Fruit fly (Drosophila melanogaster) whole organism: ENCODE results near the gene CG15144.

Source experiments
- Dll ChIP-seq: fragments of >200 bp; optimal IDR thresholded peaks from 2 replicates; lab custom pipeline; 2017
- EcR ChIP-seq, 2 experiments: fragments of >200 bp; optimal IDR thresholded peaks; 2 replicates each; lab custom pipeline; 2017; ENCODE audit warnings: missing biosample characterization in 2 of 2, missing genetic modification characterization in 2 of 2, missing genetic modification reagents in 2 of 2
- psq ChIP-seq: fragments of >200 bp; optimal IDR thresholded peaks from 2 replicates; lab custom pipeline; 2017

DNA sequence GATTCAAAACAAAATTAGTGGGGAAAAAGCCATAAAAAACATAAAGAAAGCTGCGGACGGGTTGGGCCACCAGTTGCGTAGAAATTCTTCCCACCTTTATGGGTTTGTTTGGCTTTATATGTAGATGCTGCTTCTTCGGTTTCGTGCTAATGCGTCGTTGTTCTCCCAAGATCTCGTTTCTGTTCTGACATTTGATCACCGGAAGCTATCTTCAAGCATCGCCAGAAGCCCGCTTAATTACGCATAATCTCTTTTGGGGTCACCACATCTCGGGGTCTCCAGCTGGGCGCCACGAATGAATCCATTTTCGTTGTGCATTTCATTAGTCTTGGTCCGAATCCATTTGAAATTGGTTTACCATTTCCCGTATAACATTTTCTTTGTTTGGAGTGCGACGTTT, 33.2 kb downstream of the CG15144 start:
- TF ChIP-seq EcR (GFP tag; optimal IDR thresholded peaks at IDR 0.05; lab: Kevin White, UChicago) = no peak
- no peak for TF ChIP-seq psq
- TF ChIP-seq Dll = no peak
